Fruit fly (Drosophila melanogaster) whole organism, embryonic: ENCODE measurements around the gene elB.

Experiments used
- CG10274 ChIP-seq: fragments of 200-800 bp; sonication (Bioruptor generic); optimal IDR thresholded peaks from 3 replicates; lab custom pipeline; 2017; ENCODE audit warnings: missing biosample characterization, mild to moderate bottlenecking, missing genetic modification characterization
- CG10979 ChIP-seq: fragments of 200-800 bp; sonication (Bioruptor generic); optimal IDR thresholded peaks from 2 replicates; lab custom pipeline; 2018; ENCODE audit warnings: missing biosample characterization, mild to moderate bottlenecking, missing genetic modification characterization, moderate library complexity
- CG11398 ChIP-seq: fragments of 200-800 bp; sonication (Bioruptor generic); optimal IDR thresholded peaks from 2 replicates; lab custom pipeline; 2016; ENCODE audit warnings: missing biosample characterization, missing genetic modification characterization
- CG13775 ChIP-seq: fragments of 200-800 bp; sonication (Bioruptor generic); optimal IDR thresholded peaks from 3 replicates; lab custom pipeline; 2017; ENCODE audit warnings: missing biosample characterization, mild to moderate bottlenecking, missing genetic modification characterization
- CG15514 ChIP-seq: fragments of 200-800 bp; sonication (Bioruptor generic); optimal IDR thresholded peaks from 3 replicates; lab custom pipeline; 2017; ENCODE audit warnings: missing biosample characterization, missing genetic modification characterization, mild to moderate bottlenecking, moderate library complexity, missing genetic modification reagents
- CG17385 ChIP-seq: fragments of 200-800 bp; sonication (Bioruptor generic); optimal IDR thresholded peaks from 3 replicates; lab custom pipeline; 2018; ENCODE audit warnings: missing biosample characterization, mild to moderate bottlenecking, missing genetic modification characterization
- CG17568 ChIP-seq: fragments of 200-800 bp; sonication (Bioruptor generic); optimal IDR thresholded peaks from 2 replicates; lab custom pipeline; 2018; ENCODE audit warnings: missing biosample characterization, mild to moderate bottlenecking, missing genetic modification characterization, moderate library complexity
- CG18011 ChIP-seq: fragments of 200-800 bp; sonication (Bioruptor generic); optimal IDR thresholded peaks from 2 replicates; lab custom pipeline; 2017; ENCODE audit warnings: missing biosample characterization, missing genetic modification characterization, mild to moderate bottlenecking, moderate library complexity, missing genotype
- CG2129 ChIP-seq: fragments of 200-800 bp; sonication (Bioruptor generic); IDR thresholded peaks from 2 replicates; pipeline ENCODE4 v1.3.6; 2022; ENCODE audit warnings: missing biosample characterization, missing genetic modification characterization; ENCODE audit not compliant: partially characterized antibody
- CG30403 ChIP-seq: fragments of 200-800 bp; sonication (Bioruptor generic); optimal IDR thresholded peaks from 3 replicates; lab custom pipeline; 2016; ENCODE audit warnings: missing biosample characterization, missing genetic modification characterization
- CG30431 ChIP-seq: fragments of 200-800 bp; sonication (Bioruptor generic); optimal IDR thresholded peaks from 2 replicates; lab custom pipeline; 2017; ENCODE audit warnings: missing biosample characterization, missing genetic modification characterization
- CG32767 ChIP-seq: fragments of 200-800 bp; sonication (Bioruptor generic); IDR thresholded peaks from 2 replicates; pipeline ENCODE4 v1.3.6; 2022; ENCODE audit warnings: missing biosample characterization, missing genetic modification characterization
- CG4617 ChIP-seq: fragments of 200-800 bp; sonication (Bioruptor generic); optimal IDR thresholded peaks from 3 replicates; lab custom pipeline; 2016; ENCODE audit warnings: missing biosample characterization, missing genetic modification characterization, borderline replicate concordance
- CG7987 ChIP-seq: fragments of 200-800 bp; sonication (Bioruptor generic); optimal IDR thresholded peaks from 2 replicates; lab custom pipeline; 2018; ENCODE audit warnings: missing biosample characterization, mild to moderate bottlenecking, missing genetic modification characterization, moderate library complexity
- CG8281 ChIP-seq: fragments of 200-800 bp; sonication (Bioruptor generic); optimal IDR thresholded peaks from 2 replicates; lab custom pipeline; 2018; ENCODE audit warnings: missing biosample characterization, mild to moderate bottlenecking, missing genetic modification characterization, moderate library complexity
- D19A ChIP-seq: fragments of 200-800 bp; optimal IDR thresholded peaks from 3 replicates; lab custom pipeline; 2019; ENCODE audit warnings: missing biosample characterization, mild to moderate bottlenecking, missing genetic modification characterization, moderate library complexity
- Dfd ChIP-seq, 2 experiments: fragments of >200 bp; optimal IDR thresholded peaks; 2 replicates each; lab custom pipeline; 2017; ENCODE audit warnings: missing biosample characterization in 2 of 2, missing genetic modification characterization in 2 of 2
- Doc2 ChIP-seq: fragments of 200-800 bp; sonication (Bioruptor generic); IDR thresholded peaks from 2 replicates; pipeline ENCODE4 v1.3.6; 2022; ENCODE audit warnings: missing biosample characterization, missing genetic modification characterization
- H2.0 ChIP-seq: fragments of 200-800 bp; sonication (Bioruptor generic); IDR thresholded peaks from 2 replicates; pipeline ENCODE4 v1.3.6; 2022; ENCODE audit warnings: missing biosample characterization, missing genetic modification characterization
- HLH4C ChIP-seq: fragments of 200-800 bp; sonication (Bioruptor generic); IDR thresholded peaks from 3 replicates; pipeline ENCODE4 v1.3.6; 2022; ENCODE audit warnings: missing biosample characterization, missing genetic modification characterization; ENCODE audit not compliant: partially characterized antibody
- HmgZ ChIP-seq: fragments of 200-800 bp; sonication (Bioruptor generic); optimal IDR thresholded peaks from 2 replicates; lab custom pipeline; 2018; ENCODE audit warnings: missing biosample characterization, mild to moderate bottlenecking, missing genetic modification characterization
- Hr51 ChIP-seq, 2 experiments: fragments of 200-800 bp; sonication (Bioruptor generic); optimal IDR thresholded peaks; 2 replicates in 1 of 2; 3 replicates in 1 of 2; lab custom pipeline; 2016 to 2018; ENCODE audit warnings: missing biosample characterization in 2 of 2, missing genetic modification characterization in 2 of 2, mild to moderate bottlenecking in 1 of 2, moderate library complexity in 1 of 2
- Meics ChIP-seq: fragments of 200-800 bp; sonication (Bioruptor generic); optimal IDR thresholded peaks from 2 replicates; lab custom pipeline; 2017; ENCODE audit warnings: missing biosample characterization, mild to moderate bottlenecking, missing genetic modification characterization
- Mrtf ChIP-seq: fragments of 200-800 bp; sonication (Bioruptor generic); IDR thresholded peaks from 3 replicates; pipeline ENCODE4 v1.3.6; 2022; ENCODE audit warnings: missing biosample characterization, missing genetic modification characterization
- NC2β ChIP-seq: fragments of 200-800 bp; sonication (Bioruptor generic); optimal IDR thresholded peaks from 2 replicates; lab custom pipeline; 2016; ENCODE audit warnings: missing biosample characterization, missing genetic modification characterization
- Pdp1 ChIP-seq, 2 experiments: fragments of 200-800 bp; sonication (Bioruptor generic); optimal IDR thresholded peaks; 3 replicates each; lab custom pipeline; 2016; ENCODE audit warnings: missing biosample characterization in 2 of 2, missing genetic modification characterization in 2 of 2, mild to moderate bottlenecking in 1 of 2, moderate library complexity in 1 of 2
- TFAM ChIP-seq: fragments of 200-800 bp; sonication (Bioruptor generic); optimal IDR thresholded peaks from 2 replicates; lab custom pipeline; 2017; ENCODE audit warnings: missing biosample characterization, missing genetic modification characterization, inconsistent platforms
- Tbp ChIP-seq: fragments of >200 bp; optimal IDR thresholded peaks from 2 replicates; lab custom pipeline; 2018; ENCODE audit warnings: missing biosample characterization, missing genetic modification characterization
- Vsx1 ChIP-seq: fragments of 200-800 bp; sonication (Bioruptor generic); optimal IDR thresholded peaks from 2 replicates; lab custom pipeline; 2017; ENCODE audit warnings: missing biosample characterization, mild to moderate bottlenecking, missing genetic modification characterization, missing genetic modification reagents
- az2 ChIP-seq: fragments of 200-800 bp; sonication (Bioruptor generic); optimal IDR thresholded peaks from 3 replicates; lab custom pipeline; 2016; ENCODE audit warnings: missing biosample characterization, missing genetic modification characterization
- btn ChIP-seq: fragments of 200-800 bp; sonication (Bioruptor generic); optimal IDR thresholded peaks from 2 replicates; lab custom pipeline; 2016; ENCODE audit warnings: missing biosample characterization, missing genetic modification characterization
- cas ChIP-seq: fragments of 200-800 bp; sonication (Bioruptor generic); IDR thresholded peaks from 2 replicates; pipeline ENCODE4 v1.3.6; 2022; ENCODE audit warnings: missing biosample characterization, missing genetic modification characterization
- caup ChIP-seq: fragments of 200-800 bp; sonication (Bioruptor generic); optimal IDR thresholded peaks from 3 replicates; lab custom pipeline; 2017; ENCODE audit warnings: missing biosample characterization, mild to moderate bottlenecking, missing genetic modification characterization, moderate library complexity; ENCODE audit not compliant: severe bottlenecking
- en ChIP-seq: fragments of 200-800 bp; sonication (Bioruptor generic); optimal IDR thresholded peaks from 2 replicates; lab custom pipeline; 2016; ENCODE audit warnings: missing biosample characterization, missing genetic modification characterization
- fd64A ChIP-seq: fragments of 200-800 bp; sonication (Bioruptor generic); optimal IDR thresholded peaks from 3 replicates; lab custom pipeline; 2018; ENCODE audit warnings: missing biosample characterization, mild to moderate bottlenecking, missing genetic modification characterization
- grau ChIP-seq: fragments of 200-800 bp; optimal IDR thresholded peaks from 3 replicates; lab custom pipeline; 2019; ENCODE audit warnings: missing biosample characterization, mild to moderate bottlenecking, missing genetic modification characterization, moderate library complexity
- insv ChIP-seq, 2 experiments: fragments of 200-800 bp; sonication (Bioruptor generic); optimal IDR thresholded peaks; 3 replicates each; lab custom pipeline; 2016 to 2018; ENCODE audit warnings: missing biosample characterization in 2 of 2, missing genetic modification characterization in 2 of 2
- kni ChIP-seq: fragments of 200-800 bp; sonication (Bioruptor generic); optimal IDR thresholded peaks from 3 replicates; lab custom pipeline; 2017; ENCODE audit warnings: mild to moderate bottlenecking, missing biosample characterization, missing genetic modification reagents, missing genetic modification characterization
- lbe ChIP-seq: fragments of 200-800 bp; sonication (Bioruptor generic); optimal IDR thresholded peaks from 2 replicates; lab custom pipeline; 2016; ENCODE audit warnings: missing biosample characterization, mild to moderate bottlenecking, missing genetic modification characterization
- mam ChIP-seq: fragments of 200-800 bp; sonication (Bioruptor generic); optimal IDR thresholded peaks from 3 replicates; lab custom pipeline; 2016; ENCODE audit warnings: missing biosample characterization, missing genetic modification characterization
- nau ChIP-seq: fragments of 200-800 bp; sonication (Bioruptor generic); optimal IDR thresholded peaks from 3 replicates; lab custom pipeline; 2017; ENCODE audit warnings: missing biosample characterization, mild to moderate bottlenecking, missing genetic modification characterization, missing genetic modification reagents
- nerfin-1 ChIP-seq: fragments of 200-800 bp; sonication (Bioruptor generic); optimal IDR thresholded peaks from 3 replicates; lab custom pipeline; 2019; ENCODE audit warnings: missing biosample characterization, mild to moderate bottlenecking, missing genetic modification characterization, moderate library complexity
- pan ChIP-seq, 4 experiments: fragments of >200 bp in 3 of 4; fragments of 200-800 bp in 1 of 4; sonication (Bioruptor generic) in 1 of 4; optimal IDR thresholded peaks in 3 of 4; IDR thresholded peaks in 1 of 4; 2 replicates each; pipeline versions ENCODE4 v1.3.6 to Lab custom; 2017 to 2022; ENCODE audit warnings: missing biosample characterization in 2 of 4, missing genetic modification characterization in 2 of 4, mixed read lengths in 1 of 4
- sens ChIP-seq: fragments of 200-800 bp; sonication (Bioruptor generic); peaks from one replicate; lab custom pipeline; 2016; ENCODE audit warnings: missing biosample characterization, missing genetic modification characterization
- so ChIP-seq: fragments of 200-800 bp; sonication (Bioruptor generic); IDR thresholded peaks from 3 replicates; pipeline ENCODE4 v1.3.6; 2022; ENCODE audit warnings: missing biosample characterization, missing genetic modification characterization
- sug ChIP-seq: fragments of 200-800 bp; optimal IDR thresholded peaks from 2 replicates; lab custom pipeline; 2019; ENCODE audit warnings: missing biosample characterization, mild to moderate bottlenecking, missing genetic modification characterization, moderate library complexity
- tio ChIP-seq: fragments of 200-800 bp; sonication (Bioruptor generic); optimal IDR thresholded peaks from 2 replicates; lab custom pipeline; 2017; ENCODE audit warnings: missing biosample characterization, missing genetic modification characterization, inconsistent platforms
- zf30C ChIP-seq: fragments of 200-800 bp; sonication (Bioruptor generic); optimal IDR thresholded peaks from 3 replicates; lab custom pipeline; 2018; ENCODE audit warnings: missing biosample characterization, mild to moderate bottlenecking, missing genetic modification characterization

The elB gene

DNA sequence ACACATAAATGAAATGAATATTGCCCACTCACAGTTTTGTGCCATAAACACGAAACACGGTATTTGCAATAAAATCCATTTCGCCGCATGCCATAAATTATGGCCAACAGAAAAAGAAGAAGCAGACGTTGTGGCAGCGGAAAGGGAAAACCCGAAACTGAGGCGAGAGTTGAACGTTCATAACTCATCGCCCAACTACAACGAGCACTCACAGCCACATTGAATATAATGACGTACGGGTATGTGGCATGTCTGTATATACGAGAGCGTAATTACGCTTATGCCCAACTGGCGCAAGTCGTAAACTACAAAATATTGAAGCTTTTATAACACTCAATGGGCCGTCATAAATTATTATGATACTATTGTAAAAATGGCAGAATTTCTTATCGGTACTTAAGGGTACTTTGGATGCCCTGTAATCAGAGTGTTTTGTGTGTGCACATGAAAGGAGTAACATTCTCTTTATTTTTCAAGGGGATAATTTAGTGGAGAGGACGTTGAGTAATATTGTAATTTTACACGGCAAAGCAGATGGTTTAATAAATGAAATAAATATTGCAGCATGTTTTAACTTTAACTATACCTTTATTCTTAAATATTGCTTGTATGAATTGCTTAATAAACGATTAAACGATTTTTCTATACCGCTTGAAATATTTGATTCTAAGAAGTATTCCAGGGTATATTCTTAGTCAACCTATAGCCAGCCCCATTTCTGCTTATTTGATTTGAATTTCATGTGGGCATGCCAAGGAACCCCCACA, 14.9 kb downstream of the elB start (continued):
- TF ChIP-seq CG2129 = no peak
- TF ChIP-seq nerfin-1 (tag; lab: Kevin White, UChicago) = peak; percentile 40
- peak; percentile 76 for TF ChIP-seq sug (tag; lab: Kevin White, UChicago)
- no peak for TF ChIP-seq HLH4C (GFP tag; lab: Robert Waterston, UW)
- TF ChIP-seq lbe (GFP tag; lab: Kevin White, UChicago) = no peak
- no peak for TF ChIP-seq Mrtf (GFP tag; lab: Robert Waterston, UW)
- no peak for TF ChIP-seq kni (GFP tag; lab: Kevin White, UChicago)
- no peak for TF ChIP-seq btn (GFP tag; lab: Kevin White, UChicago)
- peak in 1 of 2 experiments; percentile 56 for TF ChIP-seq Hr51 (GFP tag; optimal IDR thresholded peaks at IDR 0.05; lab: Kevin White, UChicago)
- no peak for TF ChIP-seq zf30C (GFP tag; lab: Kevin White, UChicago)
- no peak for TF ChIP-seq CG30431 (GFP tag; lab: Kevin White, UChicago)
- TF ChIP-seq H2.0 (GFP tag; lab: Robert Waterston, UW) = no peak
- peak; percentile 22 to 42 for TF ChIP-seq Pdp1 (GFP tag; optimal IDR thresholded peaks at IDR 0.05; lab: Kevin White, UChicago)
- peak; percentile 4 for TF ChIP-seq CG7987
- TF ChIP-seq CG30403 (GFP tag; lab: Kevin White, UChicago) = no peak
- TF ChIP-seq CG4617 = no peak
- TF ChIP-seq CG11398 (GFP tag; lab: Kevin White, UChicago) = no peak
- TF ChIP-seq mam = no peak
- TF ChIP-seq CG15514 (GFP tag; lab: Kevin White, UChicago) = peak; percentile 23
- peak; percentile 70 for TF ChIP-seq CG17385
- no peak for TF ChIP-seq NC2β (GFP tag; lab: Kevin White, UChicago)
- TF ChIP-seq CG8281 (tag; lab: Kevin White, UChicago) = peak; percentile 67
- TF ChIP-seq cas (GFP tag; lab: Robert Waterston, UW) = no peak
- TF ChIP-seq Vsx1 (GFP tag; lab: Kevin White, UChicago) = peak; percentile 47
- peak; percentile 11 for TF ChIP-seq caup (GFP tag; lab: Kevin White, UChicago)
- TF ChIP-seq en = no peak
- TF ChIP-seq CG17568 (GFP tag; lab: Kevin White, UChicago) = peak; percentile 23
- no peak for TF ChIP-seq insv (GFP tag; optimal IDR thresholded peaks at IDR 0.05; lab: Kevin White, UChicago)
- TF ChIP-seq sens (GFP tag; lab: Kevin White, UChicago) = peak; percentile 39
- no peak for TF ChIP-seq CG13775 (GFP tag; lab: Kevin White, UChicago)
- peak; percentile 43 for TF ChIP-seq Meics (GFP tag; lab: Kevin White, UChicago)
- no peak for TF ChIP-seq pan (optimal IDR thresholded peaks at IDR 0.05; lab: Kevin White, UChicago)
- no peak for TF ChIP-seq pan (GFP tag; optimal IDR thresholded peaks at IDR 0.05 in 1 of 2, IDR thresholded peaks at IDR 0.05 in 1 of 2)
- peak; percentile 49 for TF ChIP-seq D19A (tag; lab: Kevin White, UChicago)
- TF ChIP-seq nau = peak; percentile 36
- no peak for TF ChIP-seq CG32767 (GFP tag; lab: Robert Waterston, UW)
- no peak for TF ChIP-seq Doc2 (GFP tag; lab: Robert Waterston, UW)
- TF ChIP-seq CG10979 (tag; lab: Kevin White, UChicago) = peak; percentile 41
- no peak for TF ChIP-seq Tbp
- no peak for TF ChIP-seq Dfd (GFP tag; optimal IDR thresholded peaks at IDR 0.05; lab: Kevin White, UChicago)
- peak; percentile 24 for TF ChIP-seq fd64A (GFP tag; lab: Kevin White, UChicago)
- peak; percentile 37; the same call in 1 of the 3 replicates for TF ChIP-seq so (GFP tag; lab: Robert Waterston, UW)
- TF ChIP-seq tio (GFP tag; lab: Kevin White, UChicago) = no peak
- TF ChIP-seq CG18011 (GFP tag; lab: Kevin White, UChicago) = no peak
- no peak for TF ChIP-seq az2
- TF ChIP-seq CG10274 (GFP tag; lab: Kevin White, UChicago) = peak; percentile 0
- TF ChIP-seq TFAM = no peak
- no peak for TF ChIP-seq HmgZ (tag; lab: Kevin White, UChicago)
- TF ChIP-seq grau (tag; lab: Kevin White, UChicago) = peak; percentile 42
